Worm (Caenorhabditis elegans) whole organism, L3 larva: ENCODE data around the gene F53F4.16.

Source experiments
- ceh-16 ChIP-seq: sonication (generic microtip); optimal IDR thresholded peaks from 2 replicates; lab custom pipeline; 2017; ENCODE audit warnings: missing biosample characterization, missing genetic modification characterization
- ceh-9 ChIP-seq: sonication (generic microtip); optimal IDR thresholded peaks from 2 replicates; lab custom pipeline; 2018; ENCODE audit warnings: missing biosample characterization, missing genetic modification characterization
- daf-12 ChIP-seq: fragments of 150-350 bp; optimal IDR thresholded peaks from 2 replicates; lab custom pipeline; 2014; ENCODE audit warnings: missing biosample characterization, missing genetic modification reagents, missing genetic modification characterization
- elt-2 ChIP-seq: sonication (generic microtip); optimal IDR thresholded peaks from 2 replicates; lab custom pipeline; 2016; ENCODE audit warnings: missing genetic modification reagents, mild to moderate bottlenecking, missing genetic modification characterization, missing compliant biosample characterization
- elt-3 ChIP-seq, 3 experiments: fragments of 150-350 bp in 1 of 3; sonication (generic microtip) in 2 of 3; optimal IDR thresholded peaks; 2 replicates in 2 of 3; 4 replicates in 1 of 3; lab custom pipeline; 2014 to 2017; ENCODE audit warnings: missing biosample characterization in 3 of 3, missing genetic modification characterization in 3 of 3
- fos-1 ChIP-seq: fragments of 150-350 bp; optimal IDR thresholded peaks from 2 replicates; lab custom pipeline; 2014; ENCODE audit warnings: missing biosample characterization, missing genetic modification characterization
- hmg-11 ChIP-seq: sonication (generic microtip); optimal IDR thresholded peaks from 2 replicates; lab custom pipeline; 2016; ENCODE audit warnings: missing genetic modification characterization, missing compliant biosample characterization
- lsy-12 ChIP-seq: sonication (generic microtip); optimal IDR thresholded peaks from 2 replicates; lab custom pipeline; 2016; ENCODE audit warnings: mild to moderate bottlenecking, missing genetic modification characterization, missing compliant biosample characterization
- mdl-1 ChIP-seq: fragments of 150-350 bp; optimal IDR thresholded peaks from 2 replicates; lab custom pipeline; 2014; ENCODE audit warnings: missing biosample characterization, missing genetic modification characterization
- mml-1 ChIP-seq: fragments of 150-350 bp; sonication (generic microtip); optimal IDR thresholded peaks from 3 replicates; lab custom pipeline; 2014; ENCODE audit warnings: missing biosample characterization, missing genetic modification characterization
- nfya-1 ChIP-seq: sonication (generic microtip); optimal IDR thresholded peaks from 2 replicates; lab custom pipeline; 2017; ENCODE audit warnings: missing genetic modification characterization, mild to moderate bottlenecking, missing compliant biosample characterization, antibody characterized with exemption, moderate library complexity; ENCODE audit not compliant: insufficient read depth
- nhr-11 ChIP-seq: fragments of 150-350 bp; optimal IDR thresholded peaks from 2 replicates; lab custom pipeline; 2014; ENCODE audit warnings: missing biosample characterization, missing genetic modification characterization
- nhr-12 ChIP-seq: fragments of 150-350 bp; optimal IDR thresholded peaks from 2 replicates; lab custom pipeline; 2014; ENCODE audit warnings: missing biosample characterization, missing genetic modification characterization
- nhr-77 ChIP-seq: fragments of 150-350 bp; optimal IDR thresholded peaks from 2 replicates; lab custom pipeline; 2014; ENCODE audit warnings: missing biosample characterization, missing genetic modification characterization
- pha-4 ChIP-seq: fragments of 150-350 bp; optimal IDR thresholded peaks from 2 replicates; lab custom pipeline; 2014; ENCODE audit warnings: missing biosample characterization, missing genetic modification reagents, missing genetic modification characterization
- pqm-1 ChIP-seq: fragments of 150-350 bp; optimal IDR thresholded peaks from 2 replicates; lab custom pipeline; 2017; ENCODE audit warnings: missing biosample characterization, missing genetic modification characterization, inconsistent platforms
- skn-1 ChIP-seq: fragments of 150-350 bp; optimal IDR thresholded peaks from 2 replicates; lab custom pipeline; 2014; ENCODE audit warnings: missing biosample characterization, missing genetic modification characterization
- snpc-4 ChIP-seq: fragments of 150-350 bp; optimal IDR thresholded peaks from 2 replicates; lab custom pipeline; 2014; ENCODE audit warnings: missing biosample characterization, missing genetic modification characterization
- unc-62 ChIP-seq: fragments of 150-350 bp; sonication (generic microtip); optimal IDR thresholded peaks from 4 replicates; lab custom pipeline; 2014; ENCODE audit warnings: missing biosample characterization, missing genetic modification reagents, missing genetic modification characterization
- ztf-4 ChIP-seq: fragments of 150-350 bp; optimal IDR thresholded peaks from 2 replicates; lab custom pipeline; 2014; ENCODE audit warnings: missing biosample characterization, missing genetic modification characterization

The F53F4.16 gene

DNA sequence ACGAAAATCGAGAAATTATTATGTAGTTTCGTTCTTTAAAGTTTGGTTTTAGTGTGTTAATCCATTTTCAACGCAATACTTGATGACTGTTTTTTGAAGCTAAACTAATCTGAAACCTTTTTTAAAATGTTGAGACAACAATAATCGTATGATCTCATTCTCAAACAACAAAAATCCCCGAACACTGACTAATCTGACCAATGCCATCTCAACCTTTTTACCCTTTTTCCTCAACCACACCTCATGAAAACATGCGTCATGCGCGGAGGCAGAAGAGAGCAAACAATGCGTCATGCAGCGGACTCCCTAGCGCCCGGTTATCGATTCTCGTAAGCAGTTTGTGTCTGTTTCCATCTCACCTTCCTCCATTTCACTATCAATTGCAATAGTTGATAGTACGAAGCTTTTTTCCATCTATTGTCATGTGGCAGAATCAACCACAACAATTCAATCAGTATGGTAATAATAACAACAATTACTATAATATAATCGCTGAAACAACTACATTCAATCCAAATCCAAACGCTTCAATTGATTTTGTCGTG is 49.8 kb downstream of the F53F4.16 start, which contains the start of gene C50B8.4:
C50B8.4 (plus strand) TSS at position 299 of the 545 bp plus-strand sequence.
- TF ChIP-seq skn-1 (tag; lab: Kevin White, UChicago) (no peak), nhr-77 (tag; lab: Kevin White, UChicago) (no peak), pqm-1 (peak; percentile 64), ceh-16 (tag; lab: Kevin White, UChicago) (no peak), snpc-4 (tag; lab: Kevin White, UChicago) (peak; percentile 24), nhr-12 (no peak), daf-12 (no peak), lsy-12 (tag; lab: Kevin White, UChicago) (no peak), mdl-1 (no peak), elt-3 (tag; optimal IDR thresholded peaks at IDR 0.05; lab: Kevin White, UChicago) (no peak), unc-62 (GFP tag; lab: Kevin White, UChicago) (no peak), mml-1 (tag; lab: Kevin White, UChicago) (no peak), elt-2 (tag; lab: Kevin White, UChicago) (peak; percentile 67), fos-1 (no peak), ceh-9 (tag; lab: Kevin White, UChicago) (no peak), pha-4 (tag; lab: Kevin White, UChicago) (peak; percentile 24), ztf-4 (tag; lab: Kevin White, UChicago) (no peak), hmg-11 (tag; lab: Kevin White, UChicago) (no peak), nfya-1 (tag; lab: Kevin White, UChicago) (no peak), nhr-11 (no peak)
